Fruit fly (Drosophila melanogaster): ENCODE results near the gene CG2663.

DNA sequence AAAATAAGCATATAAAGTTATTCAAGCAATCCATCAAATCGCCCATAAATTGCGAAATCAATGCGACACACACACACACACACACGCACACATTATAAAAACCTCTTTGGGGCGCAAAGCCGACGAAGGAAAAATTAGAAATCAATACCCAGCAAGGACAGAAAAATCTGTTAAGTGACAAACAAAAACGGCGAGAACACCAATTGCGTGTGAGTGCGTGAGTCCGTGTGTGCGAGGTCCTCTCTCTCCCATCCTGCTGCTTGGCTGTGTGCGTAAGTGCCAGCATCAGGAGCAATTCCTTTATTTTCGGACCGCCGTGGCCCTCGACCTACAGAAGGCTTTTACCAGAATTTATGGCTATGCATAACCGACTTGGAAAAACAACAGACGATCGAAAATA is 8.4 kb upstream of the CG2663 start, which contains the start of gene Orco:
- no peak for TF ChIP-seq h (optimal IDR thresholded peaks at IDR 0.05)
- TF ChIP-seq Sin3A (optimal IDR thresholded peaks at IDR 0.05) = no peak
